Fruit fly (Drosophila melanogaster) whole organism, adult: ENCODE data around the gene Bre1.

ENCODE experiments used
- CG7101 ChIP-seq: fragments of 200-800 bp; sonication (Bioruptor generic); optimal IDR thresholded peaks from 2 replicates; lab custom pipeline; 2018; ENCODE audit warnings: missing biosample characterization, mild to moderate bottlenecking, missing genetic modification characterization, moderate library complexity
- Crg-1 ChIP-seq: fragments of 200-800 bp; sonication (Bioruptor generic); optimal IDR thresholded peaks from 2 replicates; lab custom pipeline; 2016; ENCODE audit warnings: missing biosample characterization, missing genetic modification characterization
- Hr96 ChIP-seq: fragments of 200-800 bp; sonication (Bioruptor generic); optimal IDR thresholded peaks from 2 replicates; lab custom pipeline; 2016; ENCODE audit warnings: missing biosample characterization, missing genetic modification characterization
- kay ChIP-seq: fragments of 200-800 bp; sonication (Bioruptor generic); peaks from one replicate; lab custom pipeline; 2016; ENCODE audit warnings: missing biosample characterization, missing genetic modification characterization, borderline replicate concordance
- pad ChIP-seq: fragments of 200-800 bp; sonication (Bioruptor generic); optimal IDR thresholded peaks from 3 replicates; lab custom pipeline; 2017; ENCODE audit warnings: missing biosample characterization, missing genetic modification characterization, mild to moderate bottlenecking, moderate library complexity, missing genetic modification reagents

- TF ChIP-seq pad (GFP tag; lab: Kevin White, UChicago) (no peak), CG7101 (tag; lab: Kevin White, UChicago) (no peak), kay (no peak), Hr96 (no peak), Crg-1 (GFP tag; lab: Kevin White, UChicago) (no peak)
Measured at dm6 chr3L:5835887-5836646, 42.1 kb upstream of the Bre1 start.
